Fruit fly (Drosophila melanogaster) Kc167 (cell line): ENCODE results near the gene CG44139.

ENCODE experiments used
- h ChIP-seq: fragments of >200 bp; optimal IDR thresholded peaks from 3 replicates; lab custom pipeline; 2018; ENCODE audit warnings: missing external identifiers
- psq ChIP-seq: fragments of >200 bp; optimal IDR thresholded peaks from 2 replicates; lab custom pipeline; 2017; ENCODE audit warnings: missing external identifiers

DNA sequence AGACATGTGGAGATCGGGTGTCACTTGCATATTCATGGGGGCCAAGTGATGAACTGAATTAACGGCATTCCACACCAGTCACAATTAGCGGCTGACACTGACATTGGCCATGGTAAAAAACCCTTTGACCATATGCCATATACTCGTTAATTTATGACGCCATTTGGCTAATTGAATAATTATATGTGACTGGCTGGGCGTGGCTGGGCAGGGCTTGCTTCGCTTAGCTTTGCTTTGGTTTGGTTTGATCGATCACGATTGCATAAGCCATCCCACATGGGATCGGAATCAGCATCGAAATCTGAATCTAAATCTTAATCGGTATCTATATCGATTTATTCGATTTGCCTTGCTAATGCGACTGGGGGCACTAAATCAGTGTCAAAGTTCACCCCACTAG is 5.0 kb downstream of the CG44139 start:
- TF ChIP-seq psq: no peak
- no peak for TF ChIP-seq h (lab: Kevin White, UChicago)
